Worm (Caenorhabditis elegans) whole organism, young adult: ENCODE results near the gene xpf-1.
A peak's percentile ranks its signal among the peaks of the same experiment; 100 is the strongest.

Experiments
- B0019.2 ChIP-seq: fragments of 200-800 bp; sonication (Bioruptor generic); conservative IDR thresholded peaks from 2 replicates; pipeline ENCODE4 v1.3.6; 2022; ENCODE audit warnings: missing genetic modification reagents, missing genetic modification characterization, missing compliant biosample characterization
- F10E7.11 ChIP-seq: sonication (generic microtip); optimal IDR thresholded peaks from 2 replicates; lab custom pipeline; 2017; ENCODE audit warnings: mild to moderate bottlenecking, missing genetic modification characterization, moderate library complexity, missing compliant biosample characterization
- F37B4.10 ChIP-seq: fragments of 200-800 bp; sonication (Bioruptor generic); IDR thresholded peaks from 2 replicates; pipeline ENCODE4 v1.3.6; 2022; ENCODE audit warnings: missing genetic modification characterization, missing compliant biosample characterization
- F52B5.7 ChIP-seq: sonication (generic microtip); optimal IDR thresholded peaks from 2 replicates; lab custom pipeline; 2016; ENCODE audit warnings: mild to moderate bottlenecking, missing genetic modification characterization, missing compliant biosample characterization
- Y53F4B.3 ChIP-seq: fragments of 200-800 bp; sonication (Bioruptor generic); IDR thresholded peaks from 2 replicates; pipeline ENCODE4 v1.3.6; 2022; ENCODE audit warnings: missing genetic modification reagents, missing genetic modification characterization, missing compliant biosample characterization
- Y53G8AR.9 ChIP-seq: fragments of 200-800 bp; sonication (Bioruptor generic); conservative IDR thresholded peaks from 2 replicates; pipeline ENCODE4 v1.3.6; 2022; ENCODE audit warnings: missing genetic modification reagents, missing genetic modification characterization, missing compliant biosample characterization
- Y67H2A.10 ChIP-seq: fragments of 200-800 bp; sonication (Bioruptor generic); conservative IDR thresholded peaks from 2 replicates; pipeline ENCODE4 v1.3.6; 2022; ENCODE audit warnings: missing genetic modification reagents, missing genetic modification characterization, missing compliant biosample characterization
- akir-1 ChIP-seq: fragments of 200-800 bp; sonication (Bioruptor generic); optimal IDR thresholded peaks from 2 replicates; lab custom pipeline; 2018; ENCODE audit warnings: mild to moderate bottlenecking, missing genetic modification characterization, moderate library complexity, missing compliant biosample characterization
- aptf-2 ChIP-seq: fragments of 200-800 bp; sonication (Bioruptor generic); conservative IDR thresholded peaks from 2 replicates; pipeline ENCODE4 v1.3.6; 2022; ENCODE audit warnings: missing genetic modification reagents, missing genetic modification characterization, missing compliant biosample characterization
- attf-3 ChIP-seq: fragments of 200-800 bp; sonication (Bioruptor generic); conservative IDR thresholded peaks from 2 replicates; pipeline ENCODE4 v1.3.6; 2022; ENCODE audit warnings: missing genetic modification reagents, missing genetic modification characterization, missing compliant biosample characterization
- attf-5 ChIP-seq: fragments of 200-800 bp; sonication (Bioruptor generic); optimal IDR thresholded peaks from 2 replicates; lab custom pipeline; 2018; ENCODE audit warnings: mild to moderate bottlenecking, missing genetic modification characterization, missing compliant biosample characterization
- ceh-27 ChIP-seq: fragments of 200-800 bp; sonication (Bioruptor generic); optimal IDR thresholded peaks from 2 replicates; lab custom pipeline; 2018; ENCODE audit warnings: mild to moderate bottlenecking, missing genetic modification characterization, moderate library complexity, missing compliant biosample characterization
- ceh-40 ChIP-seq: fragments of 200-800 bp; sonication (Bioruptor generic); IDR thresholded peaks from 2 replicates; pipeline ENCODE4 v1.3.6; 2022; ENCODE audit warnings: missing genetic modification characterization, missing compliant biosample characterization
- ceh-79 ChIP-seq: sonication (generic microtip); optimal IDR thresholded peaks from 2 replicates; lab custom pipeline; 2017; ENCODE audit warnings: mild to moderate bottlenecking, missing genetic modification characterization, missing compliant biosample characterization
- chd-7 ChIP-seq: sonication (generic microtip); optimal IDR thresholded peaks from 2 replicates; lab custom pipeline; 2016; ENCODE audit warnings: mild to moderate bottlenecking, missing genetic modification characterization, moderate library complexity, missing compliant biosample characterization
- die-1 ChIP-seq: sonication (generic microtip); optimal IDR thresholded peaks from 2 replicates; lab custom pipeline; 2016; ENCODE audit warnings: missing genotype, mild to moderate bottlenecking, missing genetic modification characterization, missing compliant biosample characterization
- dpl-1 ChIP-seq: fragments of 150-350 bp; optimal IDR thresholded peaks from 2 replicates; lab custom pipeline; 2014; ENCODE audit warnings: missing biosample characterization, missing genetic modification reagents, missing genetic modification characterization
- efl-1 ChIP-seq: fragments of 150-350 bp; optimal IDR thresholded peaks from 2 replicates; lab custom pipeline; 2014; ENCODE audit warnings: missing biosample characterization, missing genetic modification reagents, missing genetic modification characterization
- ekl-4 ChIP-seq: fragments of 200-800 bp; sonication (Bioruptor generic); IDR thresholded peaks from 2 replicates; pipeline ENCODE4 v1.3.6; 2022; ENCODE audit warnings: missing genetic modification reagents, missing genetic modification characterization, missing compliant biosample characterization
- ets-4 ChIP-seq: fragments of 200-800 bp; sonication (Bioruptor generic); optimal IDR thresholded peaks from 2 replicates; lab custom pipeline; 2018; ENCODE audit warnings: mild to moderate bottlenecking, missing genetic modification characterization, missing compliant biosample characterization
- gei-17 ChIP-seq: fragments of 200-800 bp; sonication (Bioruptor generic); optimal IDR thresholded peaks from 2 replicates; lab custom pipeline; 2018; ENCODE audit warnings: mild to moderate bottlenecking, missing genetic modification characterization, missing compliant biosample characterization
- hlh-12 ChIP-seq: sonication (generic microtip); optimal IDR thresholded peaks from 2 replicates; lab custom pipeline; 2016; ENCODE audit warnings: missing genetic modification characterization, missing compliant biosample characterization
- hmg-1.2 ChIP-seq: fragments of 200-800 bp; sonication (Bioruptor generic); IDR thresholded peaks from 2 replicates; pipeline ENCODE4 v1.3.6; 2022; ENCODE audit warnings: missing genetic modification reagents, missing genetic modification characterization, missing compliant biosample characterization
- lin-26 ChIP-seq: fragments of 200-800 bp; sonication (Bioruptor generic); IDR thresholded peaks from 2 replicates; pipeline ENCODE4 v1.3.6; 2022; ENCODE audit warnings: missing genetic modification reagents, missing genetic modification characterization, missing compliant biosample characterization
- lin-35 ChIP-seq, 3 experiments: fragments of 150-350 bp in 2 of 3; sonication (generic microtip) in 1 of 3; optimal IDR thresholded peaks; 2 replicates each; lab custom pipeline; 2014 to 2018; ENCODE audit warnings: missing biosample characterization in 3 of 3, missing genetic modification characterization in 3 of 3, missing genetic modification reagents in 3 of 3
- lin-54 ChIP-seq: fragments of 200-800 bp; sonication (Bioruptor generic); optimal IDR thresholded peaks from 2 replicates; lab custom pipeline; 2018; ENCODE audit warnings: mild to moderate bottlenecking, missing genetic modification characterization, missing compliant biosample characterization
- madf-3 ChIP-seq: fragments of 200-800 bp; sonication (Bioruptor generic); IDR thresholded peaks from 2 replicates; pipeline ENCODE4 v1.3.6; 2022; ENCODE audit warnings: missing genetic modification reagents, missing genetic modification characterization, missing compliant biosample characterization
- madf-6 ChIP-seq: fragments of 200-800 bp; sonication (Bioruptor generic); IDR thresholded peaks from 2 replicates; pipeline ENCODE4 v1.3.6; 2022; ENCODE audit warnings: missing genetic modification reagents, missing genetic modification characterization, missing compliant biosample characterization
- mcd-1 ChIP-seq: fragments of 200-800 bp; sonication (Bioruptor generic); IDR thresholded peaks from 2 replicates; pipeline ENCODE4 v1.3.6; 2022; ENCODE audit warnings: missing genetic modification reagents, missing genetic modification characterization, missing compliant biosample characterization
- mes-4 ChIP-seq: sonication (generic microtip); optimal IDR thresholded peaks from 2 replicates; lab custom pipeline; 2016; ENCODE audit warnings: missing genotype, missing genetic modification characterization, missing compliant biosample characterization
- nfyb-1 ChIP-seq: fragments of 200-800 bp; sonication (Bioruptor generic); IDR thresholded peaks from 2 replicates; pipeline ENCODE4 v1.3.6; 2022; ENCODE audit warnings: missing genetic modification reagents, missing genetic modification characterization, missing compliant biosample characterization
- nhr-80 ChIP-seq: sonication (generic microtip); optimal IDR thresholded peaks from 2 replicates; lab custom pipeline; 2016; ENCODE audit warnings: missing genetic modification characterization, missing compliant biosample characterization
- nhr-90 ChIP-seq: sonication (generic microtip); optimal IDR thresholded peaks from 2 replicates; lab custom pipeline; 2016; ENCODE audit warnings: missing genotype, mild to moderate bottlenecking, missing genetic modification characterization, missing compliant biosample characterization
- sea-2 ChIP-seq: fragments of 200-800 bp; sonication (Bioruptor generic); IDR thresholded peaks from 2 replicates; pipeline ENCODE4 v1.3.6; 2022; ENCODE audit warnings: missing genetic modification characterization, missing compliant biosample characterization
- snpc-1.1 ChIP-seq: sonication (generic microtip); optimal IDR thresholded peaks from 2 replicates; lab custom pipeline; 2017; ENCODE audit warnings: missing genetic modification characterization, mild to moderate bottlenecking, missing compliant biosample characterization, antibody characterized with exemption, moderate library complexity, missing genotype, missing genetic modification reagents; ENCODE audit not compliant: insufficient read depth
- snpc-1.3 ChIP-seq: sonication (generic microtip); optimal IDR thresholded peaks from 2 replicates; lab custom pipeline; 2017; ENCODE audit warnings: missing genetic modification characterization, mild to moderate bottlenecking, missing compliant biosample characterization, antibody characterized with exemption, moderate library complexity, missing genotype, missing genetic modification reagents; ENCODE audit not compliant: insufficient read depth
- snpc-3.4 ChIP-seq: sonication (generic microtip); optimal IDR thresholded peaks from 2 replicates; lab custom pipeline; 2017; ENCODE audit warnings: missing genetic modification characterization, mild to moderate bottlenecking, missing compliant biosample characterization, antibody characterized with exemption, moderate library complexity, missing genotype, missing genetic modification reagents
- tbx-9 ChIP-seq: sonication (generic microtip); optimal IDR thresholded peaks from 2 replicates; lab custom pipeline; 2016; ENCODE audit warnings: borderline replicate concordance, missing genetic modification characterization, inconsistent platforms, missing compliant biosample characterization
- xnd-1 ChIP-seq: sonication (generic microtip); optimal IDR thresholded peaks from 2 replicates; lab custom pipeline; 2016; ENCODE audit warnings: missing genotype, missing genetic modification reagents, missing genetic modification characterization, missing compliant biosample characterization
- ztf-28 ChIP-seq: fragments of 200-800 bp; sonication (Bioruptor generic); IDR thresholded peaks from 2 replicates; pipeline ENCODE4 v1.3.6; 2022; ENCODE audit warnings: missing genetic modification reagents, missing genetic modification characterization, missing compliant biosample characterization

xpf-1 gene

DNA sequence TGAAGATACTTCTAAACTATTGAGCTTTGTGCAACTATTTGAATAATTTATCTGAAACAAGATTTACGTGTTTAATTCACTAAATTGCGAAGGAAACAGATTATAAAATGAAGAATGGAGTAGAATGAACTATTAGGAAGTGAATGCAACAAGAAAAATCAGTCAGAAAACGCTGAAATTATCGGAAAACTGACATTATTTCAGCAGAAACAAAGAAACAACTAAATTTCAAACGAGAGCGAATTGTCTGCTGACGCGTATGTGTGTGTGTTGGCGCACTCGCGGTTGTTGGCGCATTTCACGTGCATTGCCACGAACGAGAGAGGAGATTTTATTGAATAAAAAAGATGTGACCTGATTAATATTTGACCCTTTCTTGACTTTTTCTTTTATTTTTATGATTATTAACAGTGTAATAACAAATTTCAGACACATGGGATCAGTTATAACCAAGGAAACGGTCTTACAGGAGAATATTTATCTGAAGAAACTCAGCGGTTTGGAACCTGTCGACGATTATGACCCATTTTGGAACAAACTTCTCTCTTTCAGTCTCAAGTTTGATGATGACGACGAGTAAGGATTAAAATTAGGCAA lies 20.0 kb upstream of the xpf-1 start, which contains the start of the genes trr-1 and C47D12.2 (continued):
- TF ChIP-seq attf-5 (peak; percentile 84), ceh-79 (no peak), madf-3 (no peak), F37B4.10 (no peak), ekl-4 (GFP tag; lab: Robert Waterston, UW) (no peak), dpl-1 (peak; percentile 56), lin-26 (GFP tag; lab: Robert Waterston, UW) (no peak), lin-35 (GFP tag; optimal IDR thresholded peaks at IDR 0.05; lab: Kevin White, UChicago) (no peak), ets-4 (GFP tag; lab: Kevin White, UChicago) (no peak), ceh-40 (no peak), Y67H2A.10 (GFP tag; lab: Robert Waterston, UW) (no peak), lin-54 (GFP tag; lab: Kevin White, UChicago) (peak; percentile 83), efl-1 (GFP tag; lab: Kevin White, UChicago) (peak; percentile 43), sea-2 (GFP tag; lab: Robert Waterston, UW) (no peak), chd-7 (tag; lab: Kevin White, UChicago) (no peak), Y53G8AR.9 (GFP tag; lab: Robert Waterston, UW) (no peak), snpc-3.4 (peak; percentile 5), mes-4 (tag; lab: Kevin White, UChicago) (no peak), nhr-80 (peak; percentile 42), tbx-9 (tag; lab: Kevin White, UChicago) (no peak), gei-17 (GFP tag; lab: Kevin White, UChicago) (no peak), aptf-2 (GFP tag; lab: Robert Waterston, UW) (no peak), nhr-90 (tag; lab: Kevin White, UChicago) (no peak), hmg-1.2 (GFP tag; lab: Robert Waterston, UW) (peak; percentile 36; the same call in 1 of the 2 replicates), die-1 (no peak), snpc-1.3 (tag; lab: Kevin White, UChicago) (no peak), akir-1 (GFP tag; lab: Kevin White, UChicago) (no peak), ceh-27 (GFP tag; lab: Kevin White, UChicago) (no peak), madf-6 (peak; percentile 71), nfyb-1 (no peak), snpc-1.1 (tag; lab: Kevin White, UChicago) (no peak), B0019.2 (GFP tag; lab: Robert Waterston, UW) (no peak), attf-3 (peak; percentile 56; the same call in 1 of the 2 replicates), xnd-1 (tag; lab: Kevin White, UChicago) (peak; percentile 18), F52B5.7 (tag; lab: Kevin White, UChicago) (no peak), ztf-28 (GFP tag; lab: Robert Waterston, UW) (no peak), mcd-1 (GFP tag; lab: Robert Waterston, UW) (peak; percentile 70), Y53F4B.3 (GFP tag; lab: Robert Waterston, UW) (no peak), hlh-12 (tag; lab: Kevin White, UChicago) (no peak), F10E7.11 (no peak)
